Fruit fly (Drosophila melanogaster): ENCODE measurements around the gene CG34241.

CG34241 gene

DNA sequence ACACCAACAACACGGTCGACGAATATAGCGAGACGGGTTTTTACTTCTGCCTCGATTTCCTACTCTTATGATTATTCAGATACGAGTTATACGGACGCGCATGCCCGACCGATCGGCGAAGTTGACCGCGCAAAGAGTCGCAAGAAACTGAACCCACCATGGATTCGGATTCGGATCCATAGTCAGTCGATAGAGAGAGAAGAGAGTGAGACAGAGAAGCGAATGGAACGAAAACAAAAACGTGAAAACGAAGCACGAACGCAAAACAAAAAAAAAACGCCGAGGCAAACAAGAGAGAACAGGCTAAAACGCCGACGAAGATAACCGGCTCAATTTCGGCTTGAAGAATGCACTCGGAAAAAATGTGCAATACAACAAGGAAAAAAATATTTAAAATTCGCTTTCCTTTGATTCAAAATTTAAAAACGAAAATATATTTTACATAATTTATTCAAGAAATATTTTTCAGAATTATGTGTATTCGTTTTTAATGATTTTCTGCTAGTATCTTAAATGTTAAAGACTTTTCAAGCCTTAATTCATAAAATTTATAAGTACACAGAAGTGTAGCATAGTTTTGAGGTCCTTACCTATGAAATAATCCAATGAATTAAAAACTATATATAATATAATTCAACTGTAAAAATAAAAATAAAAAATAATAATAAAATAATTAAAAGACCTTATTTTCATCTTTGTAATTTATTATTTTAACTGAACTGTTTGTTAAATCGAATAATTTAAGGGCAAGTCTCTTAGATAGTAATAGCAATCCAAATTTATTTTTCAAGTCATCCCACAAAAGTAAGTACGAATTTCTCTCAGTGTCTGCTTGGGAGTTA is 45.9 kb upstream of the CG34241 start, which contains the start of gene Sema5c (continued):
- TF ChIP-seq Atf3 (GFP tag; optimal IDR thresholded peaks at IDR 0.05) (no peak), nerfin-2 (GFP tag; IDR thresholded peaks at IDR 0.05; ENCODE audit: partially characterized antibody) (no peak), CG13424 (tag; optimal IDR thresholded peaks at IDR 0.05) (peak; percentile 74), ewg (GFP tag; optimal IDR thresholded peaks at IDR 0.05) (peak; percentile 25), CG10654 (GFP tag; optimal IDR thresholded peaks at IDR 0.05) (peak; percentile 9), klu (GFP tag; IDR thresholded peaks at IDR 0.05) (peak; percentile 45; the same call in 1 of the 2 replicates), nerfin-1 (tag; optimal IDR thresholded peaks at IDR 0.05) (peak; percentile 42), dan (GFP tag; IDR thresholded peaks at IDR 0.05) (no peak), Antp (GFP tag; optimal IDR thresholded peaks at IDR 0.05) (peak; percentile 17), Myb (GFP tag; optimal IDR thresholded peaks at IDR 0.05) (no peak), CG17361 (GFP tag; IDR thresholded peaks at IDR 0.05) (peak; percentile 96), croc (GFP tag; conservative IDR thresholded peaks at IDR 0.05) (peak; percentile 51; the same call in 2 of the 3 replicates), HmgD (GFP tag; optimal IDR thresholded peaks at IDR 0.05) (no peak), CG3281 (GFP tag; optimal IDR thresholded peaks at IDR 0.05) (peak; percentile 59), salm (tag; optimal IDR thresholded peaks at IDR 0.05) (no peak), CG17568 (GFP tag; optimal IDR thresholded peaks at IDR 0.05) (peak; percentile 3), CG6175 (GFP tag; IDR thresholded peaks at IDR 0.05) (peak; percentile 38; the same call in 1 of the 3 replicates), CG18011 (GFP tag; optimal IDR thresholded peaks at IDR 0.05) (no peak), stwl (tag; optimal IDR thresholded peaks at IDR 0.05) (peak; percentile 18), grau (tag; optimal IDR thresholded peaks at IDR 0.05) (peak; percentile 79), CG43689 (GFP tag; IDR thresholded peaks at IDR 0.05) (no peak), ttk (GFP tag; IDR thresholded peaks at IDR 0.05) (peak; percentile 40; the same call in 1 of the 2 replicates), CG11456 (GFP tag; IDR thresholded peaks at IDR 0.05) (peak; percentile 64; the same call in 1 of the 3 replicates), tin (GFP tag; optimal IDR thresholded peaks at IDR 0.05) (peak; percentile 22), pita (GFP tag; optimal IDR thresholded peaks at IDR 0.05) (no peak), p53 (GFP tag; optimal IDR thresholded peaks at IDR 0.05) (peak; percentile 22), CG10462 (GFP tag; optimal IDR thresholded peaks at IDR 0.05) (peak; percentile 58), Dip3 (GFP tag; optimal IDR thresholded peaks at IDR 0.05) (no peak), az2 (GFP tag; optimal IDR thresholded peaks at IDR 0.05) (peak; percentile 55), Asciz (GFP tag; optimal IDR thresholded peaks at IDR 0.05) (peak; percentile 61), CG6254 (GFP tag; optimal IDR thresholded peaks at IDR 0.05) (peak; percentile 41), CG12236 (GFP tag; optimal IDR thresholded peaks at IDR 0.05) (no peak), ken (GFP tag; IDR thresholded peaks at IDR 0.05) (no peak; the same call in 2 of the 3 replicates), Aef1 (GFP tag; IDR thresholded peaks at IDR 0.05) (peak; percentile 58), CG11695 (GFP tag; IDR thresholded peaks at IDR 0.05) (peak; percentile 86), CG6854 (GFP tag; optimal IDR thresholded peaks at IDR 0.05) (peak; percentile 49), Max (GFP tag; optimal IDR thresholded peaks at IDR 0.05) (peak; percentile 18), sob (GFP tag; IDR thresholded peaks at IDR 0.05) (peak; percentile 51; the same call in 1 of the 2 replicates), Stat92E (GFP tag; optimal IDR thresholded peaks at IDR 0.05) (peak in 1 of 3 experiments; percentile 10), corto (GFP tag; optimal IDR thresholded peaks at IDR 0.05) (no peak), CG11093 (GFP tag; IDR thresholded peaks at IDR 0.05) (0 out of 3 replicates have a peak, but pooled peaks have one; percentile 39), cato (GFP tag; optimal IDR thresholded peaks at IDR 0.05; ENCODE audit: borderline replicate concordance) (peak; percentile 8), CG8281 (tag; optimal IDR thresholded peaks at IDR 0.05) (peak; percentile 10), hth (optimal IDR thresholded peaks at IDR 0.05) (no peak), chm (GFP tag; IDR thresholded peaks at IDR 0.05) (peak; percentile 81), cad (GFP tag; optimal IDR thresholded peaks at IDR 0.05) (no peak), sqz (GFP tag; optimal IDR thresholded peaks at IDR 0.05) (peak; percentile 63), hkb (optimal IDR thresholded peaks at IDR 0.05) (no peak), hkb (GFP tag; IDR thresholded peaks at IDR 0.05) (0 out of 2 replicates have a peak, but pooled peaks have one; percentile 15)
